Worm (Caenorhabditis elegans) whole organism, young adult: ENCODE data around the gene sun-1.

Experiments used
- B0035.1 ChIP-seq: sonication (generic microtip); optimal IDR thresholded peaks from 2 replicates; lab custom pipeline; 2016; ENCODE audit warnings: missing genetic modification characterization, mild to moderate bottlenecking, missing compliant biosample characterization, missing genotype, missing genetic modification reagents
- B0336.3 ChIP-seq: fragments of 200-800 bp; sonication (Bioruptor generic); IDR thresholded peaks from 2 replicates; pipeline ENCODE4 v1.3.6; 2022; ENCODE audit warnings: missing genetic modification characterization, missing compliant biosample characterization
- C06A6.2 ChIP-seq: fragments of 200-800 bp; sonication (Bioruptor generic); conservative IDR thresholded peaks from 2 replicates; pipeline ENCODE4 v1.3.6; 2022; ENCODE audit warnings: missing genetic modification characterization, missing compliant biosample characterization
- C17E4.6 ChIP-seq: fragments of 200-800 bp; sonication (Bioruptor generic); IDR thresholded peaks from 2 replicates; pipeline ENCODE4 v1.3.6; 2022; ENCODE audit warnings: missing genetic modification reagents, missing genetic modification characterization, missing compliant biosample characterization
- F10E7.11 ChIP-seq: sonication (generic microtip); optimal IDR thresholded peaks from 2 replicates; lab custom pipeline; 2017; ENCODE audit warnings: mild to moderate bottlenecking, missing genetic modification characterization, moderate library complexity, missing compliant biosample characterization
- F23B12.7 ChIP-seq: sonication (generic microtip); optimal IDR thresholded peaks from 2 replicates; lab custom pipeline; 2017; ENCODE audit warnings: missing genetic modification characterization, mild to moderate bottlenecking, missing compliant biosample characterization, antibody characterized with exemption, moderate library complexity; ENCODE audit not compliant: insufficient read depth
- F49E8.2 ChIP-seq: sonication (generic microtip); optimal IDR thresholded peaks from 3 replicates; lab custom pipeline; 2017; ENCODE audit warnings: missing genetic modification characterization, mild to moderate bottlenecking, missing compliant biosample characterization, antibody characterized with exemption, moderate library complexity; ENCODE audit not compliant: insufficient read depth
- F55B11.4 ChIP-seq: sonication (generic microtip); optimal IDR thresholded peaks from 2 replicates; lab custom pipeline; 2016; ENCODE audit warnings: missing compliant biosample characterization, missing genetic modification characterization, borderline replicate concordance; ENCODE audit not compliant: insufficient read depth
- F57A8.1 ChIP-seq: fragments of 200-800 bp; sonication (Bioruptor generic); optimal IDR thresholded peaks from 2 replicates; lab custom pipeline; 2018; ENCODE audit warnings: mild to moderate bottlenecking, missing genetic modification characterization, moderate library complexity, missing compliant biosample characterization
- Y67H2A.10 ChIP-seq: fragments of 200-800 bp; sonication (Bioruptor generic); conservative IDR thresholded peaks from 2 replicates; pipeline ENCODE4 v1.3.6; 2022; ENCODE audit warnings: missing genetic modification reagents, missing genetic modification characterization, missing compliant biosample characterization
- ama-1 ChIP-seq, 3 experiments: fragments of 150-350 bp in 1 of 3; sonication (generic microtip) in 2 of 3; optimal IDR thresholded peaks; 2 replicates each; lab custom pipeline; 2014 to 2018; ENCODE audit warnings: missing biosample characterization in 2 of 3, missing genetic modification characterization in 2 of 3, missing genetic modification reagents in 2 of 3
- aptf-2 ChIP-seq: fragments of 200-800 bp; sonication (Bioruptor generic); conservative IDR thresholded peaks from 2 replicates; pipeline ENCODE4 v1.3.6; 2022; ENCODE audit warnings: missing genetic modification reagents, missing genetic modification characterization, missing compliant biosample characterization
- athp-1 ChIP-seq: sonication (generic microtip); optimal IDR thresholded peaks from 2 replicates; lab custom pipeline; 2017; ENCODE audit warnings: mild to moderate bottlenecking, missing genetic modification characterization, missing compliant biosample characterization
- ceh-100 ChIP-seq: fragments of 200-800 bp; sonication (Bioruptor generic); IDR thresholded peaks from 2 replicates; pipeline ENCODE4 v1.3.6; 2022; ENCODE audit warnings: missing genetic modification reagents, missing genetic modification characterization, missing compliant biosample characterization
- ceh-58 ChIP-seq: fragments of 200-800 bp; sonication (Bioruptor generic); IDR thresholded peaks from 2 replicates; pipeline ENCODE4 v1.3.6; 2022; ENCODE audit warnings: missing genetic modification characterization, missing compliant biosample characterization
- die-1 ChIP-seq: sonication (generic microtip); optimal IDR thresholded peaks from 2 replicates; lab custom pipeline; 2016; ENCODE audit warnings: missing genotype, mild to moderate bottlenecking, missing genetic modification characterization, missing compliant biosample characterization
- dpff-1 ChIP-seq: sonication (generic microtip); optimal IDR thresholded peaks from 2 replicates; lab custom pipeline; 2017; ENCODE audit warnings: mild to moderate bottlenecking, missing genetic modification characterization, missing compliant biosample characterization
- efl-1 ChIP-seq: fragments of 150-350 bp; optimal IDR thresholded peaks from 2 replicates; lab custom pipeline; 2014; ENCODE audit warnings: missing biosample characterization, missing genetic modification reagents, missing genetic modification characterization
- ekl-4 ChIP-seq: fragments of 200-800 bp; sonication (Bioruptor generic); IDR thresholded peaks from 2 replicates; pipeline ENCODE4 v1.3.6; 2022; ENCODE audit warnings: missing genetic modification reagents, missing genetic modification characterization, missing compliant biosample characterization
- ets-4 ChIP-seq: fragments of 200-800 bp; sonication (Bioruptor generic); optimal IDR thresholded peaks from 2 replicates; lab custom pipeline; 2018; ENCODE audit warnings: mild to moderate bottlenecking, missing genetic modification characterization, missing compliant biosample characterization
- hmg-20 ChIP-seq: fragments of 200-800 bp; sonication (Bioruptor generic); IDR thresholded peaks from 2 replicates; pipeline ENCODE4 v1.3.6; 2022; ENCODE audit warnings: missing genetic modification reagents, missing genetic modification characterization, missing compliant biosample characterization
- hrde-1 ChIP-seq: sonication (generic microtip); optimal IDR thresholded peaks from 2 replicates; lab custom pipeline; 2016; ENCODE audit warnings: missing genetic modification characterization, mild to moderate bottlenecking, missing compliant biosample characterization, moderate library complexity, missing genotype, missing genetic modification reagents, borderline replicate concordance
- lag-1 ChIP-seq: fragments of 200-800 bp; sonication (Bioruptor generic); IDR thresholded peaks from 2 replicates; pipeline ENCODE4 v1.3.6; 2022; ENCODE audit warnings: missing genetic modification reagents, missing genetic modification characterization, missing compliant biosample characterization
- let-607 ChIP-seq, 2 experiments: fragments of 200-800 bp in 1 of 2; sonication (Bioruptor generic) in 1 of 2; sonication (generic microtip) in 1 of 2; optimal IDR thresholded peaks; 2 replicates each; lab custom pipeline; 2016 to 2018; ENCODE audit warnings: mild to moderate bottlenecking in 2 of 2, missing compliant biosample characterization in 2 of 2, missing genetic modification characterization in 2 of 2, moderate library complexity in 2 of 2, missing genotype in 1 of 2
- lin-40 ChIP-seq: sonication (generic microtip); optimal IDR thresholded peaks from 2 replicates; lab custom pipeline; 2016; ENCODE audit warnings: missing genetic modification characterization, mild to moderate bottlenecking, missing compliant biosample characterization, missing genotype, missing genetic modification reagents
- lsy-27 ChIP-seq: sonication (generic microtip); optimal IDR thresholded peaks from 2 replicates; lab custom pipeline; 2017; ENCODE audit warnings: missing genetic modification characterization, mild to moderate bottlenecking, missing compliant biosample characterization, antibody characterized with exemption, missing genotype, borderline replicate concordance; ENCODE audit not compliant: insufficient read depth
- madf-10 ChIP-seq: sonication (generic microtip); optimal IDR thresholded peaks from 2 replicates; lab custom pipeline; 2016; ENCODE audit warnings: mild to moderate bottlenecking, missing genetic modification characterization, missing compliant biosample characterization
- madf-6 ChIP-seq: fragments of 200-800 bp; sonication (Bioruptor generic); IDR thresholded peaks from 2 replicates; pipeline ENCODE4 v1.3.6; 2022; ENCODE audit warnings: missing genetic modification reagents, missing genetic modification characterization, missing compliant biosample characterization
- nfya-1 ChIP-seq: sonication (generic microtip); optimal IDR thresholded peaks from 2 replicates; lab custom pipeline; 2017; ENCODE audit warnings: antibody characterized with exemption, missing compliant biosample characterization, missing genetic modification characterization, borderline replicate concordance; ENCODE audit not compliant: insufficient read depth
- nfya-2 ChIP-seq: fragments of 200-800 bp; sonication (Bioruptor generic); IDR thresholded peaks from 2 replicates; pipeline ENCODE4 v1.3.6; 2022; ENCODE audit warnings: missing genetic modification reagents, missing genetic modification characterization, missing compliant biosample characterization
- nhr-179 ChIP-seq: sonication (generic microtip); optimal IDR thresholded peaks from 2 replicates; lab custom pipeline; 2016; ENCODE audit warnings: mild to moderate bottlenecking, missing genetic modification characterization, missing compliant biosample characterization
- rec-8 ChIP-seq, 2 experiments: sonication (generic microtip); optimal IDR thresholded peaks; 2 replicates each; lab custom pipeline; 2016; ENCODE audit warnings: mild to moderate bottlenecking in 2 of 2, missing genetic modification characterization in 2 of 2, missing genetic modification reagents in 2 of 2, missing genotype in 2 of 2, missing biosample characterization in 1 of 2, missing compliant biosample characterization in 1 of 2, moderate library complexity in 1 of 2
- repo-1 ChIP-seq: sonication (generic microtip); optimal IDR thresholded peaks from 2 replicates; lab custom pipeline; 2017; ENCODE audit warnings: mild to moderate bottlenecking, missing genetic modification characterization, missing compliant biosample characterization
- rpc-1 ChIP-seq, 2 experiments: fragments of 150-350 bp in 1 of 2; sonication (generic microtip) in 1 of 2; optimal IDR thresholded peaks; 2 replicates each; lab custom pipeline; 2014 to 2018; ENCODE audit warnings: missing biosample characterization in 1 of 2, missing genetic modification characterization in 1 of 2, missing genetic modification reagents in 1 of 2, missing genotype in 1 of 2
- sea-2 ChIP-seq: fragments of 200-800 bp; sonication (Bioruptor generic); IDR thresholded peaks from 2 replicates; pipeline ENCODE4 v1.3.6; 2022; ENCODE audit warnings: missing genetic modification characterization, missing compliant biosample characterization
- snpc-1.3 ChIP-seq: sonication (generic microtip); optimal IDR thresholded peaks from 2 replicates; lab custom pipeline; 2017; ENCODE audit warnings: missing genetic modification characterization, mild to moderate bottlenecking, missing compliant biosample characterization, antibody characterized with exemption, moderate library complexity, missing genotype, missing genetic modification reagents; ENCODE audit not compliant: insufficient read depth
- snpc-3.4 ChIP-seq: sonication (generic microtip); optimal IDR thresholded peaks from 2 replicates; lab custom pipeline; 2017; ENCODE audit warnings: missing genetic modification characterization, mild to moderate bottlenecking, missing compliant biosample characterization, antibody characterized with exemption, moderate library complexity, missing genotype, missing genetic modification reagents
- tbx-9 ChIP-seq: sonication (generic microtip); optimal IDR thresholded peaks from 2 replicates; lab custom pipeline; 2016; ENCODE audit warnings: borderline replicate concordance, missing genetic modification characterization, inconsistent platforms, missing compliant biosample characterization
- tlf-1 ChIP-seq: fragments of 200-800 bp; sonication (Bioruptor generic); optimal IDR thresholded peaks from 2 replicates; lab custom pipeline; 2018; ENCODE audit warnings: mild to moderate bottlenecking, missing genetic modification characterization, missing compliant biosample characterization
- zfh-2 ChIP-seq: fragments of 200-800 bp; sonication (Bioruptor generic); conservative IDR thresholded peaks from 2 replicates; pipeline ENCODE4 v1.3.6; 2022; ENCODE audit warnings: missing genetic modification reagents, missing genetic modification characterization, missing compliant biosample characterization
- zim-3 ChIP-seq: sonication (generic microtip); optimal IDR thresholded peaks from 2 replicates; lab custom pipeline; 2017; ENCODE audit warnings: mild to moderate bottlenecking, missing genetic modification characterization, moderate library complexity, missing compliant biosample characterization
- ztf-18 ChIP-seq: sonication (generic microtip); optimal IDR thresholded peaks from 2 replicates; lab custom pipeline; 2016; ENCODE audit warnings: missing genotype, mild to moderate bottlenecking, missing genetic modification characterization, missing compliant biosample characterization
- ztf-22 ChIP-seq: fragments of 200-800 bp; sonication (Bioruptor generic); optimal IDR thresholded peaks from 2 replicates; lab custom pipeline; 2018; ENCODE audit warnings: mild to moderate bottlenecking, missing genetic modification characterization, moderate library complexity, missing compliant biosample characterization
- ztf-28 ChIP-seq: fragments of 200-800 bp; sonication (Bioruptor generic); IDR thresholded peaks from 2 replicates; pipeline ENCODE4 v1.3.6; 2022; ENCODE audit warnings: missing genetic modification reagents, missing genetic modification characterization, missing compliant biosample characterization
- ztf-6 ChIP-seq: fragments of 200-800 bp; sonication (Bioruptor generic); IDR thresholded peaks from 2 replicates; pipeline ENCODE4 v1.3.6; 2022; ENCODE audit warnings: missing genetic modification reagents, missing genetic modification characterization, missing compliant biosample characterization

sun-1 gene

ce11 chrV:13176117-13176753 lies 17.1 kb downstream of the sun-1 start, which contains the start of gene him-17 (continued):
- no peak for TF ChIP-seq C06A6.2 (GFP tag; lab: Robert Waterston, UW)
- TF ChIP-seq ama-1 (optimal IDR thresholded peaks at IDR 0.05; lab: Kevin White, UChicago) = no peak
- TF ChIP-seq ama-1 (GFP tag; optimal IDR thresholded peaks at IDR 0.05; lab: Kevin White, UChicago) = peak in 1 of 2 experiments; percentile 20
- no peak for TF ChIP-seq aptf-2 (GFP tag; lab: Robert Waterston, UW)
- TF ChIP-seq rpc-1 (optimal IDR thresholded peaks at IDR 0.05; lab: Kevin White, UChicago) = peak; percentile 38
- no peak for TF ChIP-seq rpc-1 (tag; optimal IDR thresholded peaks at IDR 0.05; lab: Kevin White, UChicago)
- no peak for TF ChIP-seq F55B11.4 (tag; lab: Kevin White, UChicago)
- no peak for TF ChIP-seq ets-4 (GFP tag; lab: Kevin White, UChicago)
- no peak for TF ChIP-seq F57A8.1 (GFP tag; lab: Kevin White, UChicago)
- peak; percentile 41; the same call in 1 of the 2 replicates for TF ChIP-seq ceh-100 (GFP tag; lab: Robert Waterston, UW)
- no peak for TF ChIP-seq snpc-3.4 (tag; lab: Kevin White, UChicago)
- no peak for TF ChIP-seq ztf-22 (GFP tag; lab: Kevin White, UChicago)
- no peak for TF ChIP-seq madf-10 (tag; lab: Kevin White, UChicago)
- no peak for TF ChIP-seq Y67H2A.10 (GFP tag; lab: Robert Waterston, UW)
- peak; percentile 3 for TF ChIP-seq efl-1
- peak; percentile 54; the same call in 1 of the 2 replicates for TF ChIP-seq B0336.3 (GFP tag; lab: Robert Waterston, UW)
- no peak for TF ChIP-seq sea-2
- TF ChIP-seq C17E4.6 = no peak
- no peak for TF ChIP-seq dpff-1 (tag; lab: Kevin White, UChicago)
- peak; percentile 56 for TF ChIP-seq madf-6 (GFP tag; lab: Robert Waterston, UW)
- TF ChIP-seq nfya-2 (GFP tag; lab: Robert Waterston, UW) = no peak
- TF ChIP-seq hrde-1 = no peak
- TF ChIP-seq ztf-6 (GFP tag; lab: Robert Waterston, UW) = no peak
- peak; percentile 10 for TF ChIP-seq snpc-1.3 (tag; lab: Kevin White, UChicago)
- peak; percentile 13 for TF ChIP-seq repo-1 (tag; lab: Kevin White, UChicago)
- TF ChIP-seq lag-1 = no peak
- no peak for TF ChIP-seq rec-8 (tag; optimal IDR thresholded peaks at IDR 0.05; lab: Kevin White, UChicago)
- peak; percentile 49 for TF ChIP-seq F23B12.7 (tag; lab: Kevin White, UChicago)
- TF ChIP-seq athp-1 = no peak
- no peak for TF ChIP-seq nhr-179 (tag; lab: Kevin White, UChicago)
- TF ChIP-seq ekl-4 = no peak
- no peak for TF ChIP-seq ztf-28
- TF ChIP-seq die-1 (tag; lab: Kevin White, UChicago) = no peak
- TF ChIP-seq lin-40 (tag; lab: Kevin White, UChicago) = no peak
- TF ChIP-seq let-607 (tag; optimal IDR thresholded peaks at IDR 0.05; lab: Kevin White, UChicago) = no peak
- TF ChIP-seq F10E7.11 (tag; lab: Kevin White, UChicago) = no peak
- no peak for TF ChIP-seq hmg-20 (GFP tag; lab: Robert Waterston, UW)
- TF ChIP-seq nfya-1 (tag; lab: Kevin White, UChicago) = no peak
- no peak for TF ChIP-seq tbx-9 (tag; lab: Kevin White, UChicago)
- TF ChIP-seq F49E8.2 (tag; lab: Kevin White, UChicago) = no peak
- no peak for TF ChIP-seq zim-3 (tag; lab: Kevin White, UChicago)
- TF ChIP-seq B0035.1 = no peak
- no peak for TF ChIP-seq ztf-18 (tag; lab: Kevin White, UChicago)
- TF ChIP-seq zfh-2 = no peak
- no peak for TF ChIP-seq lsy-27 (tag; lab: Kevin White, UChicago)
- no peak for TF ChIP-seq ceh-58 (GFP tag; lab: Robert Waterston, UW)
- no peak for TF ChIP-seq tlf-1 (GFP tag; lab: Kevin White, UChicago)
